Fruit fly (Drosophila melanogaster) whole organism, prepupa: Measurements from ENCODE around the gene CG31460.

Source experiments
- Blimp-1 ChIP-seq: fragments of 200-800 bp; sonication (Bioruptor generic); optimal IDR thresholded peaks from 3 replicates; lab custom pipeline; 2017; ENCODE audit warnings: missing biosample characterization, missing genetic modification characterization, mild to moderate bottlenecking, moderate library complexity, missing genetic modification reagents
- CG10631 ChIP-seq: fragments of 200-800 bp; sonication (Bioruptor generic); optimal IDR thresholded peaks from 2 replicates; lab custom pipeline; 2016; ENCODE audit warnings: missing biosample characterization, missing genetic modification characterization
- CG10669 ChIP-seq: fragments of 200-800 bp; sonication (Bioruptor generic); optimal IDR thresholded peaks from 3 replicates; lab custom pipeline; 2018; ENCODE audit warnings: missing biosample characterization, mild to moderate bottlenecking, missing genetic modification characterization, moderate library complexity
- CG16779 ChIP-seq: fragments of 200-800 bp; sonication (Bioruptor generic); optimal IDR thresholded peaks from 3 replicates; lab custom pipeline; 2017; ENCODE audit warnings: missing biosample characterization, mild to moderate bottlenecking, missing genetic modification characterization
- CG3919 ChIP-seq: fragments of 200-800 bp; sonication (Bioruptor generic); optimal IDR thresholded peaks from 3 replicates; lab custom pipeline; 2016; ENCODE audit warnings: missing biosample characterization, missing genetic modification characterization
- CG6276 ChIP-seq: fragments of 200-800 bp; sonication (Bioruptor generic); optimal IDR thresholded peaks from 2 replicates; lab custom pipeline; 2017; ENCODE audit warnings: missing biosample characterization, mild to moderate bottlenecking, missing genetic modification characterization
- CG6808 ChIP-seq: fragments of 200-800 bp; sonication (Bioruptor generic); optimal IDR thresholded peaks from 3 replicates; lab custom pipeline; 2017; ENCODE audit warnings: missing biosample characterization, missing genetic modification characterization, mild to moderate bottlenecking, moderate library complexity, missing genetic modification reagents
- Gug ChIP-seq: fragments of 200-800 bp; sonication (Bioruptor generic); IDR thresholded peaks from 2 replicates; pipeline ENCODE4 v1.3.6; 2022; ENCODE audit warnings: missing biosample characterization, missing genetic modification characterization
- Sox102F ChIP-seq: fragments of 200-800 bp; sonication (Bioruptor generic); optimal IDR thresholded peaks from 2 replicates; lab custom pipeline; 2016; ENCODE audit warnings: missing biosample characterization, mild to moderate bottlenecking, missing genetic modification characterization
- ss ChIP-seq, 2 experiments: fragments of 200-800 bp; sonication (Bioruptor generic); optimal IDR thresholded peaks; 2 replicates in 1 of 2; 3 replicates in 1 of 2; lab custom pipeline; 2017 to 2018; ENCODE audit warnings: mild to moderate bottlenecking in 2 of 2, missing biosample characterization in 2 of 2, missing genetic modification characterization in 2 of 2, moderate library complexity in 1 of 2

- TF ChIP-seq Gug (GFP tag; lab: Robert Waterston, UW): no peak
- no peak for TF ChIP-seq ss (GFP tag; optimal IDR thresholded peaks at IDR 0.05; lab: Kevin White, UChicago)
- no peak for TF ChIP-seq CG10669 (GFP tag; lab: Kevin White, UChicago)
- no peak for TF ChIP-seq Blimp-1
- no peak for TF ChIP-seq CG3919 (GFP tag; lab: Kevin White, UChicago)
- no peak for TF ChIP-seq CG10631 (GFP tag; lab: Kevin White, UChicago)
- TF ChIP-seq CG6808: no peak
- TF ChIP-seq CG6276 (GFP tag; lab: Kevin White, UChicago): no peak
- no peak for TF ChIP-seq CG16779
- no peak for TF ChIP-seq Sox102F (GFP tag; lab: Kevin White, UChicago)
Observed at dm6 chr3R:8521499-8521898, 41.0 kb upstream of the CG31460 start, which contains the start of gene CG31454.
